Fruit fly (Drosophila melanogaster): ENCODE measurements around the gene Dcr-1.
A peak's percentile ranks its signal among the peaks of the same experiment; 100 is the strongest.

The Dcr-1 gene

DNA sequence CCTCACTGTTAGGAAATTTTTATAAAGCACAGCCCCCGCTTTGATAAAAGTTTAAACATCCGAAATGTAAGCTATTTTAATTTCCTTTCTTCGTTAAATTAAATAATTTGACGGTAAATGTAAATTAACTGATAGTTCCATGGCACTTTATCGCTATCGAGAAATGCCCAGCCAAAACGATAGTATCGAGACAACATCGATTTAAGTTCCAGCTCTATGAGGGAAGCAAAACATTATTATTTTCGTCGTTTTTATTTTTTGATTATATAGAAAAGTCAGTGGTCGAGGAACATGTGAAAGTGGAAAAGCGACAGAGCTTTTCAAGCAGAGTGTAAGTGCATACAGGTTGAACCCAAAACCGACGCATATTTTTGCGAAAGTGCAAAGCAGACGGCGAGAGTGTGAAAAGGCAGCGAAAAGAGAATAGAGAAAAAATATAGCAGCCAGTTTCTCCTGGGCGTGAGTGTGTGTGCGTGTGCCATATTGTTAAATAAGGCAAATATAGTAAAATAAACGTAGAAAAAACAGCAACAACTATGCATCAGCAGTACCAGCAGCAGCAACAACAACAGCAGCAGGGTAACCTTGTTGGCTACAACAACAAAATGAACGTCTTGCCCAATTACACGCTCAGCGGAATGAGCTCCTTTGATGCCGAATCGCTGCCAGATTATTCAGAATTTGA, 14.0 kb downstream of the Dcr-1 start, which contains the start of gene CG45049:
Gene CG45049 (plus strand): TSS at position 197 of the 685 bp plus-strand sequence.
- TF ChIP-seq achi (GFP tag; optimal IDR thresholded peaks at IDR 0.05) (no peak), Ets21C (GFP tag; optimal IDR thresholded peaks at IDR 0.05) (peak; percentile 9), fkh (GFP tag; optimal IDR thresholded peaks at IDR 0.05) (peak; percentile 63), acj6 (GFP tag; optimal IDR thresholded peaks at IDR 0.05) (no peak), eg (GFP tag; IDR thresholded peaks at IDR 0.05) (no peak), Eip93F (GFP tag; optimal IDR thresholded peaks at IDR 0.05) (no peak), CG3919 (GFP tag; optimal IDR thresholded peaks at IDR 0.05) (peak; percentile 13), Met (GFP tag; optimal IDR thresholded peaks at IDR 0.05) (peak; percentile 39), lz (GFP tag; optimal IDR thresholded peaks at IDR 0.05) (peak; percentile 26), CG10631 (GFP tag; optimal IDR thresholded peaks at IDR 0.05) (peak; percentile 34), topi (GFP tag; optimal IDR thresholded peaks at IDR 0.05) (peak; percentile 13), Hr4 (GFP tag; optimal IDR thresholded peaks at IDR 0.05) (peak; percentile 4), CG7368 (GFP tag; optimal IDR thresholded peaks at IDR 0.05) (no peak), Hr39 (GFP tag; optimal IDR thresholded peaks at IDR 0.05) (peak; percentile 31), CG16779 (tag; optimal IDR thresholded peaks at IDR 0.05) (peak; percentile 2), Eip78C (GFP tag) (peak; percentile 35)

DNA sequence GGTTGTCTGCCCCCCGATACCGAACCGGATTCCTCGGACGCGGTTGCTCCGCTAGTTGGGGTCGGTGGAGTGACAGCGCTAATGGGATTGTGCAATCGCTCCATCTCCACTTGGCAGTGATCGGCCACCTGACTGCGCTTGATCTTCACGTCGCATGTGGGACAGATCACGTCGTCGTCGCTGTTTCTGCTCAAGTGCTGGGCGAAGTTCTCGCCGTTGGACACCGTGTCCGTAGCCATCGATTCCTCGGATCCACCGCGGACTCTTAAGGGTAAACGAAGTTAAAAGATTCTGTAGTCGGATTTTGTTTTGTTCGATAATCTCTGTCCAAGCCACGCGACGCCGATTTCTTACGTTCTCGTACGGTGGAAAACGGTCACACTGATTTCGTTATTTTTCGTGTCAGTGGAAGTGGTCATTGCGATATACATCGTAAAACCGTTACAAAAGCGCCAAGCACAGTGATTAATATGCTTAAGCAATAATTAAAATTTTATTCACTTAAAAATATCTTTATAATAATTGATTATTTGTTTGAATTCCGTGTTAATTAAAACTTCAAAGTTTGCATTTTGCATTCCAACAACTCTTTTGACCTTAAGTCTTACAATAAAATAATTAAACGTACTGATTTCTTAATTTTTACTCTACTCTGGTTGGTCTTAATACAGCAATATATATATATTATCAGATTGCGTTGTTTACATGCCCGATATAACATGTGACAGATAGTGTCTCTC, 14.7 kb downstream of the Dcr-1 start, which contains the start of gene RNF220:
Gene RNF220 (minus strand): TSS at position 384 of the 740 bp plus-strand sequence.
- TF ChIP-seq achi (GFP tag; optimal IDR thresholded peaks at IDR 0.05) (peak; percentile 31), ss (GFP tag; optimal IDR thresholded peaks at IDR 0.05) (no peak), CG8119 (GFP tag; IDR thresholded peaks at IDR 0.05) (peak; percentile 19; the same call in 1 of the 3 replicates), topi (GFP tag; optimal IDR thresholded peaks at IDR 0.05) (no peak), CG3032 (tag; optimal IDR thresholded peaks at IDR 0.05) (peak; percentile 15), eg (GFP tag; IDR thresholded peaks at IDR 0.05) (peak; percentile 67; the same call in 2 of the 3 replicates), CG31627 (GFP tag; optimal IDR thresholded peaks at IDR 0.05) (no peak), Hr39 (GFP tag; optimal IDR thresholded peaks at IDR 0.05) (no peak), CG15336 (GFP tag; IDR thresholded peaks at IDR 0.05) (0 out of 2 replicates have a peak, but pooled peaks have one; percentile 24), CG16779 (tag; optimal IDR thresholded peaks at IDR 0.05) (no peak), CG3919 (GFP tag; optimal IDR thresholded peaks at IDR 0.05) (no peak), Lpt (GFP tag; optimal IDR thresholded peaks at IDR 0.05) (no peak), dac (GFP tag; optimal IDR thresholded peaks at IDR 0.05) (no peak), Met (GFP tag; optimal IDR thresholded peaks at IDR 0.05) (no peak), net (GFP tag; optimal IDR thresholded peaks at IDR 0.05) (peak; percentile 50), spab (GFP tag; optimal IDR thresholded peaks at IDR 0.05) (no peak), Eip75B (GFP tag; optimal IDR thresholded peaks at IDR 0.05) (no peak), svp (GFP tag) (peak; percentile 66), CG32006 (GFP tag; optimal IDR thresholded peaks at IDR 0.05) (peak; percentile 48), Sox102F (GFP tag; optimal IDR thresholded peaks at IDR 0.05) (no peak), Ets96B (tag; optimal IDR thresholded peaks at IDR 0.05) (no peak), Smox (GFP tag; optimal IDR thresholded peaks at IDR 0.05) (no peak), salr (GFP tag; optimal IDR thresholded peaks at IDR 0.05) (peak in 1 of 2 experiments; percentile 51), CG1621 (tag; optimal IDR thresholded peaks at IDR 0.05) (no peak), Blimp-1 (GFP tag; optimal IDR thresholded peaks at IDR 0.05) (no peak), fd59A (GFP tag; optimal IDR thresholded peaks at IDR 0.05) (no peak), vri (GFP tag; optimal IDR thresholded peaks at IDR 0.05) (no peak), CG8632 (GFP tag; optimal IDR thresholded peaks at IDR 0.05) (peak; percentile 23), pdm3 (GFP tag; optimal IDR thresholded peaks at IDR 0.05) (peak; percentile 34), CG34406 (GFP tag; optimal IDR thresholded peaks at IDR 0.05) (peak; percentile 12), fkh (GFP tag; optimal IDR thresholded peaks at IDR 0.05) (peak; percentile 26), dsx (GFP tag; optimal IDR thresholded peaks at IDR 0.05; ENCODE audit: poor library complexity, severe bottlenecking) (no peak), CG11762 (GFP tag; optimal IDR thresholded peaks at IDR 0.05; ENCODE audit: insufficient read depth) (peak; percentile 3), Sox15 (GFP tag; optimal IDR thresholded peaks at IDR 0.05) (peak; percentile 37), lz (GFP tag; optimal IDR thresholded peaks at IDR 0.05) (no peak), cyc (GFP tag; optimal IDR thresholded peaks at IDR 0.05) (no peak), Gug (GFP tag; IDR thresholded peaks at IDR 0.05) (no peak), Eip93F (GFP tag; optimal IDR thresholded peaks at IDR 0.05) (no peak), CG11902 (GFP tag; optimal IDR thresholded peaks at IDR 0.05) (no peak), CG10631 (GFP tag; optimal IDR thresholded peaks at IDR 0.05) (no peak), CG6854 (GFP tag; optimal IDR thresholded peaks at IDR 0.05) (no peak)

Measured in whole organism, prepupa.